Comparison of ENCODE assay signal across 1 worm cellular context in the genomic region with DNA sequence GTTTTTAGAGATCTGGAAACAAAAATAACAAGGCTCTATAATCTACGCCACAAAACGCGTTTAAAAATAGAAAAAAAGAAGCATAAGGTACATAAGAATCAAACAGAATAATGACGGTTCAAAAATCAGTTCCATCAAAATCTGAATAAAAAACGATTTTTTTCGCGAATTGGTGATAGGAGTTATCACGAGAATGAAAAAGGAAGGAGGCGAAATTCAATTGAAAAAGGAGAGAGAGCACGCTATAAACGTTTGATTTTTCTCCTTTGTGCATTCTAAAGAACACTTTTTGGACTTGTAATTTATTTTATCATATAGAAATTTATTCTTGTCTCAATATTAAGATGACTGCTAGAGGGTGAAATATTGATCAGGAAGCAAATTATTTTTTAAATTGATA.
TF ChIP-seq lines count a peak whose summit lies in the region.

No protein-coding gene starts in this region.

TF ChIP-seq in whole organism, L4 larva, 104 proteins besides CTCF, POLR2A, EP300 and RAD21 (continued from another document):
- peak; percentile 6 for TF ChIP-seq nhr-77 (tag; optimal IDR thresholded peaks at IDR 0.05; lab: Kevin White, UChicago)
- no peak for TF ChIP-seq dpl-1 (GFP tag; optimal IDR thresholded peaks at IDR 0.05; lab: Kevin White, UChicago)
- no peak for TF ChIP-seq Y5F2A.4 (GFP tag; optimal IDR thresholded peaks at IDR 0.05; lab: Kevin White, UChicago)
- TF ChIP-seq unc-39 (tag; optimal IDR thresholded peaks at IDR 0.05; lab: Kevin White, UChicago) = no peak
- TF ChIP-seq F44E2.7 (GFP tag; IDR thresholded peaks at IDR 0.05; lab: Robert Waterston, UW) = no peak
- TF ChIP-seq tra-1 (GFP tag; IDR thresholded peaks at IDR 0.05; lab: Robert Waterston, UW) = no peak
- TF ChIP-seq nhr-76 (tag; optimal IDR thresholded peaks at IDR 0.05; lab: Kevin White, UChicago) = no peak
- no peak for TF ChIP-seq lim-7 (GFP tag; IDR thresholded peaks at IDR 0.05; lab: Robert Waterston, UW)
- TF ChIP-seq php-3 (GFP tag; IDR thresholded peaks at IDR 0.05; lab: Robert Waterston, UW) = no peak
- TF ChIP-seq lin-1 (GFP tag; IDR thresholded peaks at IDR 0.05; lab: Robert Waterston, UW) = no peak
- TF ChIP-seq fos-1 (tag; optimal IDR thresholded peaks at IDR 0.05; lab: Kevin White, UChicago) = no peak
- no peak for TF ChIP-seq duxl-1 (tag; optimal IDR thresholded peaks at IDR 0.05; lab: Kevin White, UChicago; ENCODE audit: poor library complexity)
- peak; percentile 69 for TF ChIP-seq dve-1 (tag; optimal IDR thresholded peaks at IDR 0.05; lab: Kevin White, UChicago; ENCODE audit: insufficient read depth)
- no peak for TF ChIP-seq dmd-8 (GFP tag; IDR thresholded peaks at IDR 0.05; lab: Robert Waterston, UW)
- TF ChIP-seq nhr-42 (GFP tag; IDR thresholded peaks at IDR 0.05; lab: Robert Waterston, UW) = no peak
- no peak for TF ChIP-seq ceh-62 (tag; optimal IDR thresholded peaks at IDR 0.05; lab: Kevin White, UChicago)
- TF ChIP-seq mdl-1 (tag; optimal IDR thresholded peaks at IDR 0.05; lab: Kevin White, UChicago) = peak in 1 of 2 experiments; percentile 45
- TF ChIP-seq ceh-32 (tag; optimal IDR thresholded peaks at IDR 0.05; lab: Kevin White, UChicago; ENCODE audit: poor library complexity) = no peak
- TF ChIP-seq attf-4 (tag; optimal IDR thresholded peaks at IDR 0.05; lab: Kevin White, UChicago) = no peak
- peak; percentile 38 for TF ChIP-seq nhr-28 (tag; optimal IDR thresholded peaks at IDR 0.05; lab: Kevin White, UChicago)
- no peak for TF ChIP-seq snpc-4 (tag; optimal IDR thresholded peaks at IDR 0.05; lab: Kevin White, UChicago)
- no peak for TF ChIP-seq ama-1 (optimal IDR thresholded peaks at IDR 0.05; lab: Kevin White, UChicago)
- no peak for TF ChIP-seq fkh-10 (GFP tag; optimal IDR thresholded peaks at IDR 0.05; lab: Kevin White, UChicago)
- TF ChIP-seq mep-1 (tag; optimal IDR thresholded peaks at IDR 0.05; lab: Kevin White, UChicago) = peak; percentile 26
- no peak for TF ChIP-seq F26F4.8 (GFP tag; conservative IDR thresholded peaks at IDR 0.05; lab: Robert Waterston, UW)
- TF ChIP-seq zip-11 (GFP tag; IDR thresholded peaks at IDR 0.05; lab: Robert Waterston, UW) = no peak
- TF ChIP-seq F10B5.3 (tag; optimal IDR thresholded peaks at IDR 0.05; lab: Kevin White, UChicago) = no peak
- no peak for TF ChIP-seq nhr-25 (tag; optimal IDR thresholded peaks at IDR 0.05; lab: Kevin White, UChicago; ENCODE audit: borderline replicate concordance, insufficient read depth)
- TF ChIP-seq Y105C5A.15 (GFP tag; IDR thresholded peaks at IDR 0.05; lab: Robert Waterston, UW) = no peak
- TF ChIP-seq daf-16 (GFP tag; optimal IDR thresholded peaks at IDR 0.05; lab: Kevin White, UChicago) = no peak
- TF ChIP-seq daf-16 (tag; optimal IDR thresholded peaks at IDR 0.05; lab: Kevin White, UChicago) = no peak
- TF ChIP-seq mdt-29 (GFP tag; IDR thresholded peaks at IDR 0.05; lab: Robert Waterston, UW) = no peak
